Worm (Caenorhabditis elegans): ENCODE data around the gene C09B9.1.
"Not testable (repeated sequence)": the region's sequence is repeated elsewhere in the genome, so short reads cannot be mapped to it uniquely, and the experiment has no call there.

DNA sequence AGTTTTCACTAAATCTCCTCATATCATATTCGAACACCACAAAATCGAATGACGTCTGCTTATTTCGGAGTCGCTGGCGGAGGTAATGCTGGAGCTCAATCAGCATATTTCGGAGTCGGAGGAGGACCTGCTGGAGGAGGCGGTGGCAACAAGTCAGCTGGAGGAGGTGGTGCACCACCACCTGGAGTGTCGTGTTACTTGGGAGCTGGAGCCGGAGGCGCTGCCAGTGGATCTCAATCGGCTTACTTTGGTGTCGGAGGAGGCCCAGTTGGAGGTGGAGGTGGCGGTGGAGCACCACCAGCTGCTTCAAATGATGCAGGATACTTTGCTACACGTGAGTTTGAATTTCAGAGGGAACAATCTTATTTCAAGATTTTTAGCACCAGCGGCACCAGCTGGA lies 21.1 kb upstream of the C09B9.1 start, which contains the start of gene ssq-4:
- not testable (repeated sequence) for TF ChIP-seq ztf-11, fos-1, skn-1, ceh-82, unc-130 (tag; optimal IDR thresholded peaks at IDR 0.05)

All from whole organism, L1 larva.